Fruit fly (Drosophila melanogaster) whole organism, wandering third instar larva: ENCODE measurements around the gene CG6931.

ENCODE experiments used
- CG9705 ChIP-seq: fragments of 200-800 bp; sonication (Bioruptor generic); optimal IDR thresholded peaks from 2 replicates; lab custom pipeline; 2018; ENCODE audit warnings: missing biosample characterization, mild to moderate bottlenecking, missing genetic modification characterization
- Dfd ChIP-seq: fragments of >200 bp; optimal IDR thresholded peaks from 2 replicates; lab custom pipeline; 2017; ENCODE audit warnings: missing biosample characterization, missing genetic modification characterization
- Myc ChIP-seq: fragments of >200 bp; optimal IDR thresholded peaks from 2 replicates; lab custom pipeline; 2017
- dsf ChIP-seq: sonication (Bioruptor generic); optimal IDR thresholded peaks from 2 replicates; lab custom pipeline; 2016; ENCODE audit warnings: missing biosample characterization, missing genetic modification characterization, borderline replicate concordance
- jim ChIP-seq: fragments of 175-275, 200-325 bp; sonication (Bioruptor generic); optimal IDR thresholded peaks from 2 replicates; lab custom pipeline; 2016; ENCODE audit warnings: missing biosample characterization, mild to moderate bottlenecking, missing genetic modification characterization
- psq ChIP-seq: fragments of 200-800 bp; sonication (Bioruptor generic); optimal IDR thresholded peaks from 3 replicates; lab custom pipeline; 2017; ENCODE audit warnings: missing biosample characterization, mild to moderate bottlenecking, missing genetic modification characterization, moderate library complexity
- usp ChIP-seq: fragments of >200 bp; optimal IDR thresholded peaks from 2 replicates; lab custom pipeline; 2017; ENCODE audit warnings: missing biosample characterization, missing genetic modification characterization

- no peak for TF ChIP-seq dsf (GFP tag; lab: Kevin White, UChicago)
- TF ChIP-seq CG9705 (GFP tag; lab: Kevin White, UChicago), result no peak
- no peak for TF ChIP-seq usp (GFP tag; lab: Kevin White, UChicago)
- no peak for TF ChIP-seq psq (GFP tag; lab: Kevin White, UChicago)
- no peak for TF ChIP-seq Dfd
- no peak for TF ChIP-seq jim
- no peak for TF ChIP-seq Myc (lab: Kevin White, UChicago)
Observed at dm6 chr3L:11974605-11975004, 15.9 kb upstream of the CG6931 start, which contains the start of gene CG14125.
